Fruit fly (Drosophila melanogaster) whole organism, embryonic: ENCODE data around the gene Trmt6.

Source experiments
- Ada2b ChIP-seq: fragments of 200-800 bp; sonication (Bioruptor generic); IDR thresholded peaks from 2 replicates; pipeline ENCODE4 v1.3.6; 2022; ENCODE audit warnings: missing biosample characterization, missing genetic modification characterization
- Blimp-1 ChIP-seq: fragments of 200-800 bp; sonication (Bioruptor generic); optimal IDR thresholded peaks from 3 replicates; lab custom pipeline; 2018; ENCODE audit warnings: missing biosample characterization, missing genetic modification characterization, mild to moderate bottlenecking, moderate library complexity, missing genetic modification reagents
- CG10366 ChIP-seq: fragments of 200-800 bp; sonication (Bioruptor generic); IDR thresholded peaks from 2 replicates; pipeline ENCODE4 v1.3.6; 2022; ENCODE audit warnings: missing biosample characterization, missing genetic modification characterization
- CG10654 ChIP-seq: fragments of 200-800 bp; sonication (Bioruptor generic); optimal IDR thresholded peaks from 2 replicates; lab custom pipeline; 2016; ENCODE audit warnings: missing biosample characterization, missing genetic modification characterization
- CG11085 ChIP-seq: fragments of 200-800 bp; sonication (Bioruptor generic); IDR thresholded peaks from 2 replicates; pipeline ENCODE4 v1.3.6; 2022; ENCODE audit warnings: missing biosample characterization, missing genetic modification characterization
- CG11696 ChIP-seq: fragments of 200-800 bp; sonication (Bioruptor generic); IDR thresholded peaks from 2 replicates; pipeline ENCODE4 v1.3.6; 2022; ENCODE audit warnings: missing biosample characterization, missing genetic modification characterization
- CG12104 ChIP-seq: fragments of 200-800 bp; sonication (Bioruptor generic); optimal IDR thresholded peaks from 3 replicates; lab custom pipeline; 2016; ENCODE audit warnings: missing biosample characterization, missing genetic modification characterization
- CG12659 ChIP-seq: fragments of 200-800 bp; sonication (Bioruptor generic); optimal IDR thresholded peaks from 3 replicates; lab custom pipeline; 2017; ENCODE audit warnings: mild to moderate bottlenecking, missing biosample characterization, missing genetic modification reagents, missing genetic modification characterization
- CG2678 ChIP-seq: fragments of 200-800 bp; sonication (Bioruptor generic); optimal IDR thresholded peaks from 3 replicates; lab custom pipeline; 2019; ENCODE audit warnings: missing biosample characterization, mild to moderate bottlenecking, missing genetic modification characterization, moderate library complexity
- CG3065 ChIP-seq: fragments of 200-800 bp; sonication (Bioruptor generic); optimal IDR thresholded peaks from 2 replicates; lab custom pipeline; 2016; ENCODE audit warnings: missing biosample characterization, missing genetic modification characterization
- CG31441 ChIP-seq: fragments of 200-800 bp; sonication (Bioruptor generic); IDR thresholded peaks from 2 replicates; pipeline ENCODE4 v1.3.6; 2022; ENCODE audit warnings: missing biosample characterization, missing genetic modification characterization
- CG3726 ChIP-seq: fragments of 200-800 bp; sonication (Bioruptor generic); IDR thresholded peaks from 3 replicates; pipeline ENCODE4, ENCODE4 v1.3.6; 2022; ENCODE audit warnings: missing biosample characterization, missing genetic modification characterization
- CG6272 ChIP-seq: fragments of 200-800 bp; sonication (Bioruptor generic); IDR thresholded peaks from 2 replicates; pipeline ENCODE4 v1.3.6; 2022; ENCODE audit warnings: missing biosample characterization, missing genetic modification characterization
- CG7271 ChIP-seq: fragments of 200-800 bp; sonication (Bioruptor generic); optimal IDR thresholded peaks from 2 replicates; lab custom pipeline; 2018; ENCODE audit warnings: missing biosample characterization, mild to moderate bottlenecking, missing genetic modification characterization, moderate library complexity
- CG7928 ChIP-seq: fragments of 200-800 bp; sonication (Bioruptor generic); optimal IDR thresholded peaks from 2 replicates; lab custom pipeline; 2017; ENCODE audit warnings: missing biosample characterization, mild to moderate bottlenecking, missing genetic modification characterization
- CG8359 ChIP-seq: fragments of 200-800 bp; sonication (Bioruptor generic); optimal IDR thresholded peaks from 2 replicates; lab custom pipeline; 2017; ENCODE audit warnings: missing biosample characterization, mild to moderate bottlenecking, missing genetic modification characterization, borderline replicate concordance
- CG9797 ChIP-seq: fragments of 200-800 bp; sonication (Bioruptor generic); optimal IDR thresholded peaks from 3 replicates; lab custom pipeline; 2018; ENCODE audit warnings: missing biosample characterization, mild to moderate bottlenecking, missing genetic modification characterization
- CG9876 ChIP-seq: fragments of 200-800 bp; sonication (Bioruptor generic); optimal IDR thresholded peaks from 2 replicates; lab custom pipeline; 2016; ENCODE audit warnings: missing biosample characterization, missing genetic modification characterization
- Chrac-16 ChIP-seq: fragments of 200-800 bp; sonication (Bioruptor generic); optimal IDR thresholded peaks from 3 replicates; lab custom pipeline; 2016; ENCODE audit warnings: missing biosample characterization, missing genetic modification characterization
- Dip2 ChIP-seq: fragments of 200-800 bp; sonication (Bioruptor generic); IDR thresholded peaks from 2 replicates; pipeline ENCODE4 v1.3.6; 2022; ENCODE audit warnings: missing biosample characterization, missing genetic modification characterization
- Dref ChIP-seq: fragments of 200-800 bp; sonication (Bioruptor generic); IDR thresholded peaks from 2 replicates; pipeline ENCODE4 v1.3.6; 2022; ENCODE audit warnings: missing biosample characterization, missing genetic modification characterization
- E2f1 ChIP-seq: fragments of 200-800 bp; sonication (Bioruptor generic); IDR thresholded peaks from 2 replicates; pipeline ENCODE4 v1.3.6; 2022; ENCODE audit warnings: missing biosample characterization, missing genetic modification characterization
- E2f2 ChIP-seq: fragments of 200-800 bp; sonication (Bioruptor generic); IDR thresholded peaks from 2 replicates; pipeline ENCODE4 v1.3.6; 2022; ENCODE audit warnings: missing biosample characterization, missing genetic modification characterization
- Fer3 ChIP-seq: fragments of 200-800 bp; sonication (Bioruptor generic); optimal IDR thresholded peaks from 2 replicates; lab custom pipeline; 2018; ENCODE audit warnings: missing biosample characterization, mild to moderate bottlenecking, missing genetic modification characterization, moderate library complexity
- GATAe ChIP-seq: fragments of 200-800 bp; sonication (Bioruptor generic); conservative IDR thresholded peaks from 2 replicates; pipeline ENCODE4 v1.3.6; 2022; ENCODE audit warnings: missing biosample characterization, missing genetic modification characterization
- Hmr ChIP-seq: fragments of 200-800 bp; sonication (Bioruptor generic); optimal IDR thresholded peaks from 3 replicates; lab custom pipeline; 2017; ENCODE audit warnings: mild to moderate bottlenecking, missing biosample characterization, missing genetic modification reagents, missing genetic modification characterization
- Lpt ChIP-seq: fragments of >200 bp; optimal IDR thresholded peaks from 2 replicates; lab custom pipeline; 2018; ENCODE audit warnings: missing biosample characterization, missing genetic modification characterization
- Nf-YB ChIP-seq: fragments of 200-800 bp; sonication (Bioruptor generic); optimal IDR thresholded peaks from 3 replicates; lab custom pipeline; 2019; ENCODE audit warnings: missing biosample characterization, mild to moderate bottlenecking, missing genetic modification characterization, moderate library complexity
- Rx ChIP-seq: fragments of 200-800 bp; sonication (Bioruptor generic); IDR thresholded peaks from 2 replicates; pipeline ENCODE4 v1.3.6; 2022; ENCODE audit warnings: missing biosample characterization, missing genetic modification characterization
- Sry-β ChIP-seq: fragments of 200-800 bp; sonication (Bioruptor generic); optimal IDR thresholded peaks from 2 replicates; lab custom pipeline; 2018; ENCODE audit warnings: missing biosample characterization, mild to moderate bottlenecking, missing genetic modification characterization, moderate library complexity
- Ssrp ChIP-seq: fragments of 200-800 bp; sonication (Bioruptor generic); optimal IDR thresholded peaks from 2 replicates; lab custom pipeline; 2018; ENCODE audit warnings: missing biosample characterization, mild to moderate bottlenecking, missing genetic modification characterization, moderate library complexity
- ash1 ChIP-seq: fragments of 200-800 bp; sonication (Bioruptor generic); optimal IDR thresholded peaks from 2 replicates; lab custom pipeline; 2018; ENCODE audit warnings: missing biosample characterization, mild to moderate bottlenecking, missing genetic modification characterization
- bowl ChIP-seq: fragments of 200-800 bp; sonication (Bioruptor generic); IDR thresholded peaks from 2 replicates; pipeline ENCODE4 v1.3.6; 2022; ENCODE audit warnings: missing biosample characterization, missing genetic modification characterization
- croc ChIP-seq: fragments of 200-800 bp; sonication (Bioruptor generic); conservative IDR thresholded peaks from 3 replicates; pipeline ENCODE4 v1.3.6; 2022; ENCODE audit warnings: missing biosample characterization, missing genetic modification characterization
- dmrt11E ChIP-seq: fragments of 200-800 bp; sonication (Bioruptor generic); optimal IDR thresholded peaks from 3 replicates; lab custom pipeline; 2018; ENCODE audit warnings: missing biosample characterization, mild to moderate bottlenecking, missing genetic modification characterization, moderate library complexity
- gce ChIP-seq: fragments of 200-800 bp; sonication (Bioruptor generic); IDR thresholded peaks from 3 replicates; pipeline ENCODE4 v1.3.6; 2022; ENCODE audit warnings: missing biosample characterization, missing genetic modification characterization
- jing ChIP-seq: fragments of 200-800 bp; sonication (Bioruptor generic); optimal IDR thresholded peaks from 2 replicates; lab custom pipeline; 2018; ENCODE audit warnings: missing biosample characterization, mild to moderate bottlenecking, missing genetic modification characterization
- lmd ChIP-seq: fragments of 200-800 bp; sonication (Bioruptor generic); IDR thresholded peaks from 2 replicates; pipeline ENCODE4 v1.3.6; 2022; ENCODE audit warnings: missing biosample characterization, missing genetic modification characterization
- lov ChIP-seq, 2 experiments: fragments of 200-800 bp in 1 of 2; fragments of >200 bp in 1 of 2; sonication (Bioruptor generic) in 1 of 2; IDR thresholded peaks in 1 of 2; optimal IDR thresholded peaks in 1 of 2; 2 replicates in 1 of 2; 3 replicates in 1 of 2; pipeline versions ENCODE4 v1.3.6 to Lab custom; 2017 to 2022; ENCODE audit warnings: missing biosample characterization in 1 of 2, missing genetic modification characterization in 1 of 2
- mld ChIP-seq: fragments of 200-800 bp; sonication (Bioruptor generic); IDR thresholded peaks from 3 replicates; pipeline ENCODE4 v1.3.6; 2022; ENCODE audit warnings: missing biosample characterization, missing genetic modification characterization; ENCODE audit not compliant: partially characterized antibody
- p53 ChIP-seq: fragments of 200-800 bp; sonication (Bioruptor generic); optimal IDR thresholded peaks from 2 replicates; lab custom pipeline; 2016; ENCODE audit warnings: missing biosample characterization, missing genetic modification characterization
- pan ChIP-seq, 4 experiments: fragments of >200 bp in 3 of 4; fragments of 200-800 bp in 1 of 4; sonication (Bioruptor generic) in 1 of 4; optimal IDR thresholded peaks in 3 of 4; IDR thresholded peaks in 1 of 4; 2 replicates each; pipeline versions ENCODE4 v1.3.6 to Lab custom; 2017 to 2022; ENCODE audit warnings: missing biosample characterization in 2 of 4, missing genetic modification characterization in 2 of 4, mixed read lengths in 1 of 4
- pita ChIP-seq: fragments of 200-800 bp; sonication (Bioruptor generic); optimal IDR thresholded peaks from 2 replicates; lab custom pipeline; 2017; ENCODE audit warnings: missing biosample characterization, mild to moderate bottlenecking, missing genetic modification characterization
- repo ChIP-seq: fragments of 200-800 bp; sonication (Bioruptor generic); optimal IDR thresholded peaks from 2 replicates; lab custom pipeline; 2016; ENCODE audit warnings: missing biosample characterization, missing genetic modification characterization
- sc ChIP-seq, 3 experiments: fragments of >200 bp in 2 of 3; fragments of 200-800 bp in 1 of 3; sonication (Bioruptor generic) in 1 of 3; optimal IDR thresholded peaks; 2 replicates in 2 of 3; 3 replicates in 1 of 3; lab custom pipeline; 2017; ENCODE audit warnings: mild to moderate bottlenecking in 1 of 3, missing biosample characterization in 1 of 3, missing genetic modification characterization in 1 of 3, missing genetic modification reagents in 1 of 3
- sob ChIP-seq: fragments of 200-800 bp; sonication (Bioruptor generic); IDR thresholded peaks from 2 replicates; pipeline ENCODE4 v1.3.6; 2022; ENCODE audit warnings: missing biosample characterization, missing genetic modification characterization
- trem ChIP-seq: fragments of 200-800 bp; optimal IDR thresholded peaks from 3 replicates; lab custom pipeline; 2019; ENCODE audit warnings: missing biosample characterization, mild to moderate bottlenecking, missing genetic modification characterization, moderate library complexity
- wor ChIP-seq: fragments of 200-800 bp; sonication (Bioruptor generic); IDR thresholded peaks from 2 replicates; pipeline ENCODE4 v1.3.6; 2022; ENCODE audit warnings: missing biosample characterization, missing genetic modification characterization
- z ChIP-seq: fragments of 200-800 bp; sonication (Bioruptor generic); IDR thresholded peaks from 3 replicates; pipeline ENCODE4 v1.3.6; 2022; ENCODE audit warnings: missing biosample characterization, missing genetic modification characterization

The Trmt6 gene

dm6 chr2L:6601018-6601505 is 39.0 kb upstream of the Trmt6 start, which contains the start of gene Dpp10 (continued):
- TF ChIP-seq pita (GFP tag; lab: Kevin White, UChicago) = no peak
- TF ChIP-seq CG3726 (GFP tag; lab: Robert Waterston, UW) = peak; percentile 86
- TF ChIP-seq Blimp-1 (GFP tag; lab: Kevin White, UChicago) = peak; percentile 73
- TF ChIP-seq repo (GFP tag; lab: Kevin White, UChicago) = peak; percentile 61
- TF ChIP-seq CG10654 (GFP tag; lab: Kevin White, UChicago) = peak; percentile 69
- no peak for TF ChIP-seq Lpt
- TF ChIP-seq CG12659 (GFP tag; lab: Kevin White, UChicago) = peak; percentile 91
- no peak for TF ChIP-seq pan (optimal IDR thresholded peaks at IDR 0.05; lab: Kevin White, UChicago)
- TF ChIP-seq pan (GFP tag; optimal IDR thresholded peaks at IDR 0.05 in 1 of 2, IDR thresholded peaks at IDR 0.05 in 1 of 2) = peak in 1 of 2 experiments; percentile 97
- peak; percentile 71; the same call in 1 of the 2 replicates for TF ChIP-seq CG31441 (GFP tag; lab: Robert Waterston, UW)
- TF ChIP-seq CG2678 (tag; lab: Kevin White, UChicago) = peak; percentile 95
- TF ChIP-seq Ssrp = peak; percentile 68
- peak; percentile 89 for TF ChIP-seq Rx (GFP tag; lab: Robert Waterston, UW)
- 0 out of 2 replicates have a peak, but pooled peaks have one; percentile 44 for TF ChIP-seq Dip2 (GFP tag; lab: Robert Waterston, UW)
- peak; percentile 26 for TF ChIP-seq CG3065 (GFP tag; lab: Kevin White, UChicago)
- TF ChIP-seq croc = peak; percentile 82; the same call in 2 of the 3 replicates
- TF ChIP-seq lmd = peak; percentile 95
- peak; percentile 94 for TF ChIP-seq CG10366 (GFP tag; lab: Robert Waterston, UW)
- no peak for TF ChIP-seq p53 (GFP tag; lab: Kevin White, UChicago)
- TF ChIP-seq CG6272 (GFP tag; lab: Robert Waterston, UW) = peak; percentile 92
- TF ChIP-seq Chrac-16 = peak; percentile 86
- no peak for TF ChIP-seq CG8359 (GFP tag; lab: Kevin White, UChicago)
- no peak for TF ChIP-seq Sry-β
- peak; percentile 93 for TF ChIP-seq bowl
- no peak for TF ChIP-seq CG9797 (GFP tag; lab: Kevin White, UChicago)
- peak; percentile 12 for TF ChIP-seq trem (tag; lab: Kevin White, UChicago)
- peak; percentile 83 for TF ChIP-seq CG12104
- no peak for TF ChIP-seq CG7271
- TF ChIP-seq gce (GFP tag; lab: Robert Waterston, UW) = peak; percentile 83; the same call in 2 of the 3 replicates
- TF ChIP-seq Fer3 (tag; lab: Kevin White, UChicago) = peak; percentile 93
- no peak for TF ChIP-seq lov (optimal IDR thresholded peaks at IDR 0.05; lab: Kevin White, UChicago)
- TF ChIP-seq lov (GFP tag; IDR thresholded peaks at IDR 0.05; lab: Robert Waterston, UW) = peak; percentile 80
- peak; percentile 1 for TF ChIP-seq ash1
- peak; percentile 80 for TF ChIP-seq E2f2
- TF ChIP-seq wor (GFP tag; lab: Robert Waterston, UW) = peak; percentile 92
- TF ChIP-seq CG9876 (GFP tag; lab: Kevin White, UChicago) = peak; percentile 64
- peak; percentile 79 for TF ChIP-seq CG11696 (GFP tag; lab: Robert Waterston, UW)
- TF ChIP-seq Ada2b (GFP tag; lab: Robert Waterston, UW) = peak; percentile 98
- TF ChIP-seq GATAe (GFP tag; lab: Robert Waterston, UW) = peak; percentile 92
- TF ChIP-seq CG7928 (GFP tag; lab: Kevin White, UChicago) = peak; percentile 68
- peak; percentile 97 for TF ChIP-seq Hmr (GFP tag; lab: Kevin White, UChicago)
- TF ChIP-seq sob (GFP tag; lab: Robert Waterston, UW) = peak; percentile 97
- peak; percentile 46 for TF ChIP-seq jing
- TF ChIP-seq CG11085 (GFP tag; lab: Robert Waterston, UW) = peak; percentile 95
- no peak for TF ChIP-seq dmrt11E
- TF ChIP-seq sc (optimal IDR thresholded peaks at IDR 0.05; lab: Kevin White, UChicago) = no peak
- TF ChIP-seq sc (GFP tag; optimal IDR thresholded peaks at IDR 0.05; lab: Kevin White, UChicago) = peak; percentile 61
- peak; percentile 29 for TF ChIP-seq Dref (GFP tag; lab: Robert Waterston, UW)
- TF ChIP-seq z = 0 out of 3 replicates have a peak, but pooled peaks have one; percentile 37
- peak; percentile 41 for TF ChIP-seq Nf-YB
- TF ChIP-seq mld = no peak
- peak; percentile 96 for TF ChIP-seq E2f1 (GFP tag; lab: Robert Waterston, UW)
